Fruit fly (Drosophila melanogaster): Measurements from ENCODE around the gene hep.

Gene hep

DNA sequence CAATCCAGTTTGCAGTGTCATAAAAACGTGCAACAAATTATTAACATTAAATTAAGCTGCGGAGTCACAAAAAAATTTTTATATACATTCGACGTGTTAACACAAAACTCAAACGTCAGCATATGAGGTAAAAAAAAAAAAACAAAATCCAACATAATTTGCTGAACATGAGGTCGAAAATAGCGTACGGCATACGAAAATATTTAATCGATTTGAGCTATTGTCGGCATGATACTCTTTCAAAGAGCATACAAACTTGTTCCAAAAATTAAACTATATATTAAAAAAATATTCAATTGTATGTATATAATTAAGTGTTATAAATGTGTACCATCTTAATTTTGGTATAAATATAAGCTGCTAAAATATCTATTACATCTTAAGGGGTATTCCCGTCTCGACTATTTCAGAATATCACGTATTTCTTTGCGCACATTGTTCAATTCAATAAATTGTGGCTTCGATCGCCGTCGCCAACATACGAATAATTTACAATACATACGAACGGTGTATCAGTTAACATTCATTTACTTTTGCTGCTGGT is 19.4 kb upstream of the hep start (continued):
- TF ChIP-seq Deaf1 (tag; optimal IDR thresholded peaks at IDR 0.05): peak; percentile 28
- no peak for TF ChIP-seq Hand (GFP tag; optimal IDR thresholded peaks at IDR 0.05)
- peak; percentile 43; the same call in 1 of the 2 replicates for TF ChIP-seq al (GFP tag; IDR thresholded peaks at IDR 0.05)

DNA sequence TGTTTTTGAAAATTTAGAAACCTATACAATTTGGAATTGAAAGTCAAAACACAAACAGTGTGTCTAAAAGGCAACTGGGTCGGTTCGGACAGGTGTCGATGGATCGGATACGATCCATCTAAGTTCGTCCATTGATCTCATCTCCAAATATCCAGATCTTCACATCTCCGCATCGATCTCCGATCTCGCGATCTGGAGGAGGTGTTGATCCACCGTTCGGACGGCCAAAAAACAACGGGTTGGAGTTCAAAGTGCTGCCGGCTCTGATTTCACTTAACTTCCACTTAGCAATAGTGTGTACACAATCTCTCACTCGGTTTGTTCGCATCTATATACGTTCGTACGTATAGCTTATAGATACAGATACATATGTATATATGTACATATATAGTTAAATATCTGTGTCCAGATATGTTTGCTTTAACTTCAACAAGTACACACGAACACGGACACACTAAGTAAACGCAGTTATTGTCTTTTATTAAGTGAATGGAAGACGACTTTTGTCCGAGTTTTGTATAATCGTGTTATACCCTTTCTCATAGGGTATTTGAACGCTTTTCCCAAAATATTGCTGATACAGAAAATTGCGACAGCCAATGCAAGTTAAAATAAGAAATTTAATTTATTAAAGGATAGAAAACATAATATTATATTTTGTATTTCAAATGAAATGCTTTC is 18.1 kb upstream of the hep start, which contains the start of gene Fer3HCH:
Gene Fer3HCH, minus strand, starts transcription at position 51 of the 681 bp plus-strand sequence.
- peak; percentile 47 for TF ChIP-seq Asciz (GFP tag; optimal IDR thresholded peaks at IDR 0.05)
- TF ChIP-seq jumu (GFP tag; optimal IDR thresholded peaks at IDR 0.05): no peak
- TF ChIP-seq Awh (GFP tag; IDR thresholded peaks at IDR 0.05): 0 out of 2 replicates have a peak, but pooled peaks have one; percentile 29
- peak; percentile 20 for TF ChIP-seq CG4707 (GFP tag; optimal IDR thresholded peaks at IDR 0.05)
- no peak for TF ChIP-seq CG10431 (GFP tag; optimal IDR thresholded peaks at IDR 0.05)
- peak; percentile 20 for TF ChIP-seq CG15601 (tag; optimal IDR thresholded peaks at IDR 0.05)
- TF ChIP-seq nom (GFP tag; optimal IDR thresholded peaks at IDR 0.05): peak; percentile 43
- no peak for TF ChIP-seq ewg (GFP tag; optimal IDR thresholded peaks at IDR 0.05)
- TF ChIP-seq CG7745 (tag; optimal IDR thresholded peaks at IDR 0.05): no peak
- TF ChIP-seq gem (tag; optimal IDR thresholded peaks at IDR 0.05): peak; percentile 39
- TF ChIP-seq CG14014 (GFP tag; IDR thresholded peaks at IDR 0.05): peak; percentile 43; the same call in 1 of the 2 replicates
- no peak for TF ChIP-seq her (GFP tag; optimal IDR thresholded peaks at IDR 0.05)
- peak in 1 of 2 experiments; percentile 20 for TF ChIP-seq bsh (GFP tag; optimal IDR thresholded peaks at IDR 0.05)
- TF ChIP-seq CG17612 (GFP tag; IDR thresholded peaks at IDR 0.05): 0 out of 2 replicates have a peak, but pooled peaks have one; percentile 12
- no peak for TF ChIP-seq bcd (GFP tag; optimal IDR thresholded peaks at IDR 0.05)
- TF ChIP-seq CG15696 (tag; optimal IDR thresholded peaks at IDR 0.05): peak; percentile 50
- peak; percentile 34 for TF ChIP-seq ATbp (GFP tag; optimal IDR thresholded peaks at IDR 0.05)
- no peak for TF ChIP-seq CG3838 (GFP tag; optimal IDR thresholded peaks at IDR 0.05)
- peak; percentile 36 for TF ChIP-seq CG13296 (GFP tag; optimal IDR thresholded peaks at IDR 0.05)
- TF ChIP-seq Sox100B (GFP tag; optimal IDR thresholded peaks at IDR 0.05): peak; percentile 27
- TF ChIP-seq MTF-1 (GFP tag; optimal IDR thresholded peaks at IDR 0.05; ENCODE audit: borderline replicate concordance): peak; percentile 4
- no peak for TF ChIP-seq CG15514 (GFP tag; optimal IDR thresholded peaks at IDR 0.05)
- TF ChIP-seq CG8924 (tag; optimal IDR thresholded peaks at IDR 0.05): peak; percentile 12
- peak; percentile 12; the same call in 1 of the 2 replicates for TF ChIP-seq Ptx1 (GFP tag; IDR thresholded peaks at IDR 0.05)
- no peak for TF ChIP-seq Sry-β (GFP tag; optimal IDR thresholded peaks at IDR 0.05)
- no peak for TF ChIP-seq CG15479 (GFP tag; optimal IDR thresholded peaks at IDR 0.05)
- peak; percentile 23 for TF ChIP-seq CG17359 (tag; optimal IDR thresholded peaks at IDR 0.05)
- peak; percentile 25; the same call in 1 of the 2 replicates for TF ChIP-seq Xrp1 (GFP tag; IDR thresholded peaks at IDR 0.05)
- TF ChIP-seq Dad (GFP tag; optimal IDR thresholded peaks at IDR 0.05): no peak
- TF ChIP-seq CG12104 (GFP tag; optimal IDR thresholded peaks at IDR 0.05): peak; percentile 12
- peak; percentile 19 for TF ChIP-seq CG18599 (GFP tag; optimal IDR thresholded peaks at IDR 0.05)
- peak; percentile 42 for TF ChIP-seq Sox102F (GFP tag; optimal IDR thresholded peaks at IDR 0.05)
- TF ChIP-seq klu (GFP tag; IDR thresholded peaks at IDR 0.05): no peak
- TF ChIP-seq CG18619 (GFP tag; optimal IDR thresholded peaks at IDR 0.05): peak; percentile 9
- no peak for TF ChIP-seq CG42726 (GFP tag; IDR thresholded peaks at IDR 0.05; ENCODE audit: partially characterized antibody)
- peak; percentile 33 for TF ChIP-seq mirr (GFP tag; optimal IDR thresholded peaks at IDR 0.05)
- TF ChIP-seq CG3281 (GFP tag; optimal IDR thresholded peaks at IDR 0.05): peak; percentile 29
- TF ChIP-seq CG1792 (GFP tag; optimal IDR thresholded peaks at IDR 0.05): no peak
- no peak for TF ChIP-seq vfl (GFP tag; optimal IDR thresholded peaks at IDR 0.05)
- TF ChIP-seq HLH3B (GFP tag; IDR thresholded peaks at IDR 0.05): no peak
- TF ChIP-seq CG4328 (GFP tag; optimal IDR thresholded peaks at IDR 0.05): peak; percentile 51
- TF ChIP-seq CG8478 (optimal IDR thresholded peaks at IDR 0.05): no peak
- TF ChIP-seq bowl (GFP tag; IDR thresholded peaks at IDR 0.05): no peak

Data from whole organism, embryonic.